Worm (Caenorhabditis elegans) whole organism, L2 larva: Measurements from ENCODE around the gene F59A7.2.

Experiments
- C34F6.9 ChIP-seq: fragments of 150-350 bp; optimal IDR thresholded peaks from 2 replicates; lab custom pipeline; 2014; ENCODE audit warnings: missing biosample characterization, missing genetic modification characterization
- F13H6.1 ChIP-seq: sonication (generic microtip); optimal IDR thresholded peaks from 2 replicates; lab custom pipeline; 2016; ENCODE audit warnings: missing genetic modification characterization, missing compliant biosample characterization
- R02D3.7 ChIP-seq: fragments of 150-350 bp; optimal IDR thresholded peaks from 2 replicates; lab custom pipeline; 2014; ENCODE audit warnings: missing biosample characterization, missing genetic modification characterization
- ZK546.5 ChIP-seq: sonication (generic microtip); optimal IDR thresholded peaks from 2 replicates; lab custom pipeline; 2017; ENCODE audit warnings: missing biosample characterization, missing genetic modification characterization
- ama-1 ChIP-seq: fragments of 150-350 bp; optimal IDR thresholded peaks from 2 replicates; lab custom pipeline; 2018; ENCODE audit warnings: inconsistent platforms
- blmp-1 ChIP-seq: sonication (generic microtip); optimal IDR thresholded peaks from 2 replicates; lab custom pipeline; 2017; ENCODE audit warnings: missing genetic modification characterization, mild to moderate bottlenecking, missing compliant biosample characterization, antibody characterized with exemption, moderate library complexity; ENCODE audit not compliant: insufficient read depth
- ceh-16 ChIP-seq: fragments of 150-350 bp; optimal IDR thresholded peaks from 2 replicates; lab custom pipeline; 2014; ENCODE audit warnings: missing biosample characterization, missing genetic modification characterization
- ceh-82 ChIP-seq: fragments of 150-350 bp; optimal IDR thresholded peaks from 2 replicates; lab custom pipeline; 2014; ENCODE audit warnings: missing biosample characterization, missing genetic modification characterization
- crh-2 ChIP-seq: sonication (generic microtip); optimal IDR thresholded peaks from 2 replicates; lab custom pipeline; 2017; ENCODE audit warnings: missing biosample characterization, missing genetic modification characterization
- dmd-4 ChIP-seq: sonication (generic microtip); optimal IDR thresholded peaks from 2 replicates; lab custom pipeline; 2017; ENCODE audit warnings: missing biosample characterization, missing genetic modification characterization
- egl-27 ChIP-seq: sonication (generic microtip); optimal IDR thresholded peaks from 3 replicates; lab custom pipeline; 2017; ENCODE audit warnings: missing biosample characterization, missing genetic modification reagents, missing genetic modification characterization
- elt-1 ChIP-seq: fragments of 150-350 bp; optimal IDR thresholded peaks from 2 replicates; lab custom pipeline; 2014; ENCODE audit warnings: missing biosample characterization, missing genetic modification characterization
- elt-3 ChIP-seq: sonication (generic microtip); optimal IDR thresholded peaks from 2 replicates; lab custom pipeline; 2017; ENCODE audit warnings: missing biosample characterization, missing genetic modification characterization
- fos-1 ChIP-seq: fragments of 150-350 bp; optimal IDR thresholded peaks from 2 replicates; lab custom pipeline; 2014; ENCODE audit warnings: missing biosample characterization, missing genetic modification characterization
- gmeb-1 ChIP-seq: fragments of 150-350 bp; optimal IDR thresholded peaks from 2 replicates; lab custom pipeline; 2014; ENCODE audit warnings: missing biosample characterization, missing genetic modification characterization
- lin-13 ChIP-seq: fragments of 150-350 bp; optimal IDR thresholded peaks from 2 replicates; lab custom pipeline; 2014; ENCODE audit warnings: missing biosample characterization, missing genetic modification reagents, missing genetic modification characterization
- lin-39 ChIP-seq: fragments of 150-350 bp; optimal IDR thresholded peaks from 2 replicates; lab custom pipeline; 2014; ENCODE audit warnings: missing biosample characterization, missing genetic modification reagents, missing genetic modification characterization
- lsy-2 ChIP-seq, 2 experiments: fragments of 150-350 bp in 1 of 2; sonication (generic microtip) in 1 of 2; optimal IDR thresholded peaks; 2 replicates each; lab custom pipeline; 2014 to 2017; ENCODE audit warnings: missing biosample characterization in 2 of 2, missing genetic modification characterization in 2 of 2
- mab-5 ChIP-seq: fragments of 150-350 bp; optimal IDR thresholded peaks from 2 replicates; lab custom pipeline; 2014; ENCODE audit warnings: missing biosample characterization, missing genetic modification characterization
- mdl-1 ChIP-seq, 2 experiments: fragments of 150-350 bp in 1 of 2; sonication (generic microtip) in 1 of 2; optimal IDR thresholded peaks; 2 replicates each; lab custom pipeline; 2017; ENCODE audit warnings: missing biosample characterization in 2 of 2, missing genetic modification characterization in 2 of 2
- nhr-11 ChIP-seq: fragments of 150-350 bp; optimal IDR thresholded peaks from 2 replicates; lab custom pipeline; 2014; ENCODE audit warnings: missing biosample characterization, missing genetic modification characterization
- nhr-12 ChIP-seq: fragments of 150-350 bp; optimal IDR thresholded peaks from 2 replicates; lab custom pipeline; 2014; ENCODE audit warnings: missing biosample characterization, missing genetic modification characterization
- nhr-129 ChIP-seq: fragments of 150-350 bp; optimal IDR thresholded peaks from 2 replicates; lab custom pipeline; 2014; ENCODE audit warnings: missing biosample characterization, missing genetic modification characterization
- nhr-21 ChIP-seq: fragments of 150-350 bp; optimal IDR thresholded peaks from 2 replicates; lab custom pipeline; 2014; ENCODE audit warnings: missing biosample characterization, missing genetic modification characterization
- nhr-23 ChIP-seq: fragments of 150-350 bp; optimal IDR thresholded peaks from 2 replicates; lab custom pipeline; 2014; ENCODE audit warnings: missing biosample characterization, missing genetic modification reagents, missing genetic modification characterization
- nhr-237 ChIP-seq: fragments of 150-350 bp; optimal IDR thresholded peaks from 2 replicates; lab custom pipeline; 2014; ENCODE audit warnings: missing biosample characterization, missing genetic modification characterization
- nhr-6 ChIP-seq: fragments of 150-350 bp; optimal IDR thresholded peaks from 2 replicates; lab custom pipeline; 2014; ENCODE audit warnings: missing biosample characterization, missing genetic modification characterization
- nhr-77 ChIP-seq: fragments of 150-350 bp; optimal IDR thresholded peaks from 2 replicates; lab custom pipeline; 2014; ENCODE audit warnings: missing biosample characterization, missing genetic modification characterization
- peb-1 ChIP-seq: fragments of 150-350 bp; optimal IDR thresholded peaks from 2 replicates; lab custom pipeline; 2014; ENCODE audit warnings: missing biosample characterization, missing genetic modification characterization
- sem-4 ChIP-seq: fragments of 150-350 bp; optimal IDR thresholded peaks from 2 replicates; lab custom pipeline; 2014; ENCODE audit warnings: missing biosample characterization, missing genetic modification reagents, missing genetic modification characterization
- skn-1 ChIP-seq: sonication (generic microtip); optimal IDR thresholded peaks from 2 replicates; lab custom pipeline; 2017; ENCODE audit warnings: missing biosample characterization, missing genetic modification characterization
- sma-3 ChIP-seq: sonication (generic microtip); optimal IDR thresholded peaks from 2 replicates; lab custom pipeline; 2016; ENCODE audit warnings: missing genetic modification reagents, missing genetic modification characterization, missing compliant biosample characterization
- sma-9 ChIP-seq, 2 experiments: fragments of 150-350 bp in 1 of 2; sonication (generic microtip) in 1 of 2; optimal IDR thresholded peaks; 2 replicates each; lab custom pipeline; 2014 to 2016; ENCODE audit warnings: missing genetic modification characterization in 2 of 2, mild to moderate bottlenecking in 1 of 2, missing biosample characterization in 1 of 2, missing compliant biosample characterization in 1 of 2, missing genetic modification reagents in 1 of 2, moderate library complexity in 1 of 2
- unc-55 ChIP-seq: fragments of 150-350 bp; sonication (generic microtip); optimal IDR thresholded peaks from 3 replicates; lab custom pipeline; 2014; ENCODE audit warnings: missing biosample characterization, missing genetic modification reagents, missing genetic modification characterization
- unc-62 ChIP-seq: fragments of 150-350 bp; optimal IDR thresholded peaks from 2 replicates; lab custom pipeline; 2014; ENCODE audit warnings: missing biosample characterization, missing genetic modification reagents, missing genetic modification characterization
- ztf-1 ChIP-seq: fragments of 200-800 bp; sonication (Bioruptor generic); conservative IDR thresholded peaks from 2 replicates; pipeline ENCODE4 v1.3.6; 2022; ENCODE audit warnings: missing genetic modification characterization, missing compliant biosample characterization
- ztf-11 ChIP-seq: sonication (generic microtip); optimal IDR thresholded peaks from 2 replicates; lab custom pipeline; 2017; ENCODE audit warnings: missing biosample characterization, missing genetic modification characterization
- ztf-4 ChIP-seq: fragments of 150-350 bp; optimal IDR thresholded peaks from 2 replicates; lab custom pipeline; 2014; ENCODE audit warnings: missing biosample characterization, missing genetic modification characterization

The F59A7.2 gene

ce11 chrV:2018689-2019088, 2.4 kb upstream of the F59A7.2 start, which contains the start of gene F59A7.14:
Gene F59A7.14, plus strand, starts transcription at chrV:2018989.
- TF ChIP-seq skn-1 (no peak), nhr-237 (tag; lab: Kevin White, UChicago) (no peak)

ce11 chrV:2013824-2014223, 2.5 kb downstream of the F59A7.2 start, which contains the start of gene F59A7.11:
Gene F59A7.11, minus strand, starts transcription at chrV:2013924.
- TF ChIP-seq ztf-4 (tag; lab: Kevin White, UChicago): no peak
- TF ChIP-seq lsy-2 (tag; optimal IDR thresholded peaks at IDR 0.05; lab: Kevin White, UChicago): no peak
- TF ChIP-seq peb-1 (tag; lab: Kevin White, UChicago): no peak
- no peak for TF ChIP-seq lin-13 (GFP tag; lab: Kevin White, UChicago)
- TF ChIP-seq crh-2 (tag; lab: Kevin White, UChicago): no peak
- TF ChIP-seq sem-4 (tag; lab: Kevin White, UChicago): no peak

ce11 chrV:2011777-2012176, 4.6 kb downstream of the F59A7.2 start, which contains the start of gene F59A7.7:
Gene F59A7.7, plus strand, starts transcription at chrV:2012077.
- no peak for TF ChIP-seq mab-5
- TF ChIP-seq crh-2 (tag; lab: Kevin White, UChicago): no peak
- TF ChIP-seq ZK546.5 (tag; lab: Kevin White, UChicago): no peak
- TF ChIP-seq nhr-11: no peak
- TF ChIP-seq lin-13 (GFP tag; lab: Kevin White, UChicago): no peak
- no peak for TF ChIP-seq C34F6.9
- no peak for TF ChIP-seq nhr-6 (tag; lab: Kevin White, UChicago)
- TF ChIP-seq egl-27 (tag; lab: Kevin White, UChicago): no peak
- no peak for TF ChIP-seq ztf-11 (tag; lab: Kevin White, UChicago)
- no peak for TF ChIP-seq ztf-4 (tag; lab: Kevin White, UChicago)
- TF ChIP-seq ama-1: no peak
- no peak for TF ChIP-seq elt-3 (tag; lab: Kevin White, UChicago)
- no peak for TF ChIP-seq dmd-4 (tag; lab: Kevin White, UChicago)
- no peak for TF ChIP-seq sma-9 (GFP tag; optimal IDR thresholded peaks at IDR 0.05; lab: Kevin White, UChicago)
- no peak for TF ChIP-seq sma-9 (tag; optimal IDR thresholded peaks at IDR 0.05; lab: Kevin White, UChicago)
- no peak for TF ChIP-seq ztf-1 (GFP tag; lab: Robert Waterston, UW)
- no peak for TF ChIP-seq fos-1 (tag; lab: Kevin White, UChicago)
- no peak for TF ChIP-seq nhr-77
- no peak for TF ChIP-seq elt-1
- no peak for TF ChIP-seq skn-1
- TF ChIP-seq peb-1 (tag; lab: Kevin White, UChicago): no peak

- TF ChIP-seq crh-2 (tag; lab: Kevin White, UChicago) (peak; percentile 1), nhr-12 (no peak), nhr-129 (tag; lab: Kevin White, UChicago) (peak; percentile 66), sem-4 (tag; lab: Kevin White, UChicago) (no peak), gmeb-1 (peak; percentile 42), mdl-1 (tag; optimal IDR thresholded peaks at IDR 0.05; lab: Kevin White, UChicago) (no peak), sma-3 (GFP tag; lab: Kevin White, UChicago) (peak; percentile 68), sma-9 (GFP tag; optimal IDR thresholded peaks at IDR 0.05; lab: Kevin White, UChicago) (peak; percentile 33), sma-9 (tag; optimal IDR thresholded peaks at IDR 0.05; lab: Kevin White, UChicago) (no peak), unc-55 (GFP tag; lab: Kevin White, UChicago) (peak; percentile 75), nhr-77 (no peak), C34F6.9 (peak; percentile 9), lsy-2 (tag; optimal IDR thresholded peaks at IDR 0.05; lab: Kevin White, UChicago) (peak; percentile 73 to 96), nhr-21 (tag; lab: Kevin White, UChicago) (peak; percentile 15)
- TF ChIP-seq, all 48 proteins: peak for 9
These were observed 7.9 kb downstream of the F59A7.2 start for ce11 chrV:2008412-2008811.

ce11 chrV:2004659-2005058, 11.7 kb downstream of the F59A7.2 start, which contains the start of gene cysl-4:
Gene cysl-4, plus strand, starts transcription at chrV:2004959.
- no peak for TF ChIP-seq lin-39 (tag; lab: Kevin White, UChicago)
- no peak for TF ChIP-seq R02D3.7 (tag; lab: Kevin White, UChicago)
- no peak for TF ChIP-seq ceh-82 (tag; lab: Kevin White, UChicago)
- no peak for TF ChIP-seq gmeb-1
- no peak for TF ChIP-seq nhr-11
- no peak for TF ChIP-seq F13H6.1 (tag; lab: Kevin White, UChicago)
- TF ChIP-seq sma-3 (GFP tag; lab: Kevin White, UChicago): no peak
- no peak for TF ChIP-seq elt-1
- no peak for TF ChIP-seq unc-55 (GFP tag; lab: Kevin White, UChicago)
- no peak for TF ChIP-seq sma-9 (GFP tag; optimal IDR thresholded peaks at IDR 0.05; lab: Kevin White, UChicago)
- no peak for TF ChIP-seq sma-9 (tag; optimal IDR thresholded peaks at IDR 0.05; lab: Kevin White, UChicago)
- TF ChIP-seq elt-3 (tag; lab: Kevin White, UChicago): no peak
- TF ChIP-seq lin-13 (GFP tag; lab: Kevin White, UChicago): no peak
- TF ChIP-seq crh-2 (tag; lab: Kevin White, UChicago): no peak
- no peak for TF ChIP-seq unc-62 (GFP tag; lab: Kevin White, UChicago)
- TF ChIP-seq fos-1 (tag; lab: Kevin White, UChicago): no peak
- no peak for TF ChIP-seq ceh-16 (tag; lab: Kevin White, UChicago)
- TF ChIP-seq dmd-4 (tag; lab: Kevin White, UChicago): no peak
- TF ChIP-seq nhr-129 (tag; lab: Kevin White, UChicago): no peak
- TF ChIP-seq blmp-1 (tag; lab: Kevin White, UChicago): no peak
- TF ChIP-seq nhr-23: no peak
